Worm (Caenorhabditis elegans) whole organism, midembryonic: ENCODE results near the gene Y43F8C.23.
"Not testable (repeated sequence)": the region's sequence is repeated elsewhere in the genome, so short reads cannot be mapped to it uniquely, and the experiment has no call there.

Experiments
- T22C8.4 ChIP-seq: fragments of 200-800 bp; sonication (Bioruptor generic); IDR thresholded peaks from 2 replicates; pipeline ENCODE4 v1.3.6; 2022; ENCODE audit warnings: missing genetic modification characterization, missing compliant biosample characterization
- cog-1 ChIP-seq: sonication (generic microtip); optimal IDR thresholded peaks from 2 replicates; lab custom pipeline; 2016; ENCODE audit warnings: missing genetic modification characterization, missing compliant biosample characterization
- flt-1 ChIP-seq: fragments of 200-800 bp; sonication (Bioruptor generic); IDR thresholded peaks from 2 replicates; pipeline ENCODE4 v1.3.6; 2022; ENCODE audit warnings: missing genetic modification characterization, missing compliant biosample characterization
- klf-2 ChIP-seq: fragments of 200-800 bp; sonication (Bioruptor generic); conservative IDR thresholded peaks from 2 replicates; pipeline ENCODE4 v1.3.6; 2022; ENCODE audit warnings: missing genetic modification reagents, missing genetic modification characterization, missing compliant biosample characterization
- med-1 ChIP-seq: sonication (generic microtip); optimal IDR thresholded peaks from 2 replicates; lab custom pipeline; 2017; ENCODE audit warnings: missing genetic modification characterization, mild to moderate bottlenecking, missing compliant biosample characterization, antibody characterized with exemption, missing genetic modification reagents; ENCODE audit not compliant: insufficient read depth
- ref-1 ChIP-seq: fragments of 200-800 bp; sonication (Bioruptor generic); conservative IDR thresholded peaks from 2 replicates; pipeline ENCODE4 v1.3.6; 2022; ENCODE audit warnings: missing genetic modification reagents, missing genetic modification characterization, missing compliant biosample characterization
- tab-1 ChIP-seq: fragments of 200-800 bp; sonication (Bioruptor generic); IDR thresholded peaks from 2 replicates; pipeline ENCODE4 v1.3.6; 2022; ENCODE audit warnings: missing genetic modification characterization, missing compliant biosample characterization
- ztf-23 ChIP-seq: fragments of 200-800 bp; sonication (Bioruptor generic); IDR thresholded peaks from 2 replicates; pipeline ENCODE4 v1.3.6; 2022; ENCODE audit warnings: missing genetic modification reagents, missing genetic modification characterization, missing compliant biosample characterization
- ztf-29 ChIP-seq: fragments of 200-800 bp; sonication (Bioruptor generic); IDR thresholded peaks from 2 replicates; pipeline ENCODE4 v1.3.6; 2022; ENCODE audit warnings: missing genetic modification reagents, missing genetic modification characterization, missing compliant biosample characterization

Gene Y43F8C.23

DNA sequence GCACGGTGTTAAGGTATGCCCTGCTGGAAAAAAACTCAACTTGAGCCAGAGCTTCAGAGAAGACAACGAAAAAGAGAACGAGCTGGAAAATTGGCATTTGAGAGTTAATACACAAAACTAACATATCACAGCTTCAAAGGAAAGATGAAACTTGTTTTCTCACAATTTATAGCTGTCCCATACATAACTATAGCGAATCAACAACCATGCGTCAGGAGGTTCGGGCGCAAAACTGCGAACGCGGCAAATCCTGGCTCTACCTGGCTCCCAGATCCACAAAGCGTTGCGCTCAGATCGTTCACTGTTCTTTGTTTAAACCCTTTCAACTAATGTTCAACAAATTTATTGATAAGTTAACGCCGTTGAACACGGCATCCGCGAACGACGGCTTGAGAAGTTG lies at the start of gene Y43F8C.23:
Gene Y43F8C.23, minus strand, starts transcription at position 101 of the 400 bp plus-strand sequence.
- not testable (repeated sequence) for TF ChIP-seq flt-1; T22C8.4; tab-1 (GFP tag; lab: Robert Waterston, UW)

ce11 chrV:19760751-19761150 lies 49.2 kb upstream of the Y43F8C.23 start, which contains the start of gene M162.5:
M162.5 (plus strand) TSS chrV:19761051.
- TF ChIP-seq tab-1 (GFP tag; lab: Robert Waterston, UW) (no peak), klf-2 (no peak), ztf-29 (GFP tag; lab: Robert Waterston, UW) (no peak), cog-1 (no peak), ztf-23 (GFP tag; lab: Robert Waterston, UW) (no peak)

ce11 chrV:19759282-19759681 lies 47.7 kb upstream of the Y43F8C.23 start:
- TF ChIP-seq ztf-29 (GFP tag; lab: Robert Waterston, UW) (no peak), tab-1 (GFP tag; lab: Robert Waterston, UW) (no peak), ref-1 (GFP tag; lab: Robert Waterston, UW) (no peak), klf-2 (no peak), med-1 (GFP tag; lab: Kevin White, UChicago) (no peak), flt-1 (no peak), ztf-23 (GFP tag; lab: Robert Waterston, UW) (no peak), T22C8.4 (no peak), cog-1 (no peak)

- TF ChIP-seq ztf-29 (GFP tag; lab: Robert Waterston, UW), result no peak
- TF ChIP-seq med-1 (GFP tag; lab: Kevin White, UChicago), result no peak
- TF ChIP-seq flt-1, result no peak
- no peak for TF ChIP-seq cog-1
These were observed 44.7 kb upstream of the Y43F8C.23 start, which contains the start of gene W04E12.9 for ce11 chrV:19756253-19756652. W04E12.9 (plus strand) TSS chrV:19756553.

DNA sequence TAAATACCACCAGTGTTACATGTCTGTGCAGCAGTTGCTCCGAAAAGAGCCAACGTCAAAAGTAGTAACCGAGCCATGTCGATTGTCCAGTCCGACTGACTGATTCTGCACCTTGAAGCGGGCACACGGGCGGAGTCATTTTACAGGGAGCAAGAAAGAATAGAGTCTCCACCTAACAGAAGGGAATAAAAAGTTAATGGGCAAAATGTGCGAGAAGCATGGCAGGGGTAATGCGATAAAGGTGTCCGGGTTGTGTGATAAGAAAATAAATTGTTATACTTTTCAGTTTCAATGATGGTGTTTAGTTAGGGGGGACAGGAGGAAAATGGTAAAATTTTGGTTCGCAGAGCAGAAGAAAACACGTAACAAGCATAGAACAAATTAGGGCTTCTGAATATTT lies 43.7 kb upstream of the Y43F8C.23 start, which contains the start of gene clec-50:
Gene clec-50, minus strand, starts transcription at position 109 of the 400 bp plus-strand sequence.
- no peak for TF ChIP-seq cog-1
- TF ChIP-seq tab-1 (GFP tag; lab: Robert Waterston, UW), result no peak
- TF ChIP-seq ref-1 (GFP tag; lab: Robert Waterston, UW), result no peak
- TF ChIP-seq flt-1, result no peak
- no peak for TF ChIP-seq med-1 (GFP tag; lab: Kevin White, UChicago)
- no peak for TF ChIP-seq klf-2
- no peak for TF ChIP-seq ztf-23 (GFP tag; lab: Robert Waterston, UW)
- no peak for TF ChIP-seq ztf-29 (GFP tag; lab: Robert Waterston, UW)
- no peak for TF ChIP-seq T22C8.4

DNA sequence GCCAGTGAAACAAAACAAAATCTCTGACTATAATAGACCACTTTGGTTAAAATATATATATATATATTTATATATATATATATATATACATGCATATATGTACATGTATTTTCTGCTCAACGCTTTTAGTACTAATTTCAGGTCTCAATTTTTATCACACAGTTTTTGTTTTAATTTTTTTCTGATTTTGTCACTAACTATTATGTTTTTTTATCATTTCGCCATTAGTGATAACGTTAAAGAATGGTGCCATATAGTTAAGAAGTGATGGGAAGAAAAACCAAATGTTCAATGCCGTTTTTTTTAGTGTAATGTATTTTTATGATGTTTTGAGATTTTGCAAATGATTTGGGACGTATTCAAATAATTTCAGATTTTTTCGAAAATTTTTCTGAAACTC lies 42.8 kb upstream of the Y43F8C.23 start:
- no peak for TF ChIP-seq cog-1
- TF ChIP-seq klf-2, result no peak
- no peak for TF ChIP-seq med-1 (GFP tag; lab: Kevin White, UChicago)
- no peak for TF ChIP-seq flt-1
- no peak for TF ChIP-seq ztf-29 (GFP tag; lab: Robert Waterston, UW)
- TF ChIP-seq ref-1 (GFP tag; lab: Robert Waterston, UW), result no peak
- no peak for TF ChIP-seq tab-1 (GFP tag; lab: Robert Waterston, UW)
- TF ChIP-seq T22C8.4, result no peak
- no peak for TF ChIP-seq ztf-23 (GFP tag; lab: Robert Waterston, UW)

DNA sequence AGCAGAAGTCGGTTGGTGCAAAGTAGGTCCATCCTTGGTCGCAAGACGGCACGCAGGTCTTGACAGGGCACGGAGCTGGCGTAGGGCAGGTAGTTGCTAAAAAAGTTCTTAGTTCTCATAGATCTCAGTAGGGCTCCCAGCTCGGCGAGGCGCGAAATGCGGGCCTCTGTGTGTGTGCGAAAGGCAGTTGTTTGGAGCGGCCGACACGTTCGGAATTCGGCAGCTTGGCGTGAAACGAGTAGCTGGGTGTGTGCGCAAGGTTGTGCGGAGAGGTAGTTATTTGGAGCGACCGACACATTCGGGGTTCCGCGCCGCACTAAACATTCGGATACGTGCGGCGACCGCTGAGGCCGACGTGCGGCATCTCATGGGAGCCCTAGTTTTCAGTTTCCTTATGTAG lies 41.3 kb upstream of the Y43F8C.23 start:
- TF ChIP-seq ztf-23 (GFP tag; lab: Robert Waterston, UW), result no peak
- TF ChIP-seq ztf-29 (GFP tag; lab: Robert Waterston, UW), result no peak
- TF ChIP-seq flt-1, result no peak
- TF ChIP-seq tab-1 (GFP tag; lab: Robert Waterston, UW), result no peak

- TF ChIP-seq ztf-29 (GFP tag; lab: Robert Waterston, UW), result no peak
- no peak for TF ChIP-seq klf-2
- no peak for TF ChIP-seq ref-1 (GFP tag; lab: Robert Waterston, UW)
- no peak for TF ChIP-seq cog-1
- TF ChIP-seq tab-1 (GFP tag; lab: Robert Waterston, UW), result no peak
- TF ChIP-seq med-1 (GFP tag; lab: Kevin White, UChicago), result no peak
- no peak for TF ChIP-seq T22C8.4
- no peak for TF ChIP-seq flt-1
- no peak for TF ChIP-seq ztf-23 (GFP tag; lab: Robert Waterston, UW)
These were observed 39.6 kb upstream of the Y43F8C.23 start, which contains the start of gene clec-49 for ce11 chrV:19751124-19751523. clec-49 (minus strand) TSS chrV:19751226.

- no peak for TF ChIP-seq ztf-29 (GFP tag; lab: Robert Waterston, UW)
- TF ChIP-seq ref-1 (GFP tag; lab: Robert Waterston, UW), result no peak
- no peak for TF ChIP-seq klf-2
- TF ChIP-seq med-1 (GFP tag; lab: Kevin White, UChicago), result no peak
- TF ChIP-seq flt-1, result no peak
- no peak for TF ChIP-seq ztf-23 (GFP tag; lab: Robert Waterston, UW)
- no peak for TF ChIP-seq cog-1
- no peak for TF ChIP-seq tab-1 (GFP tag; lab: Robert Waterston, UW)
- no peak for TF ChIP-seq T22C8.4
These were observed 35.6 kb upstream of the Y43F8C.23 start for ce11 chrV:19747144-19747543.

DNA sequence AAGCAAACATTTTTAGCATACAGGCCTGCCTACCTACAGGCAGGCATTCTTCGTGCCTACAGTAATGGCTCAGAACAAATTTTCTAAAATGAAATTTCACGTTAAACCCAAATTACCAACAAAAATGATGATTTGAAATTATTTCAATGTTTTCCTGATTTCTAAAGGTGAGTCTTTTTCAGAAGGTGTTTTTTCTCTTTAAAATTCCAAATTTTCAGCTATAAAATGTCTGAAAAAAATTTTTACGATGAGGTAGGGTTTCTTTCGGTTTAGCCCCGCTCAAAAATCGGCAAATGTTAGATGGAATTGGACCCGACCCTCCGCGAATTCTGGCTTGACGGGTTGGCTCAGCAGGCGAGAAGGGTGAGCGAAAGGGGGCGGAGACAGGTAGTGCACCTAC lies 34.3 kb upstream of the Y43F8C.23 start, which contains the start of gene W04E12.5:
Gene W04E12.5, plus strand, starts transcription at position 301 of the 400 bp plus-strand sequence.
- TF ChIP-seq flt-1 (no peak), ref-1 (GFP tag; lab: Robert Waterston, UW) (no peak), tab-1 (GFP tag; lab: Robert Waterston, UW) (no peak), T22C8.4 (no peak), klf-2 (no peak), ztf-29 (GFP tag; lab: Robert Waterston, UW) (no peak), ztf-23 (GFP tag; lab: Robert Waterston, UW) (no peak), med-1 (GFP tag; lab: Kevin White, UChicago) (no peak), cog-1 (no peak)

ce11 chrV:19744210-19744609 lies 32.7 kb upstream of the Y43F8C.23 start:
- TF ChIP-seq ztf-23 (GFP tag; lab: Robert Waterston, UW), result no peak
- peak; percentile 59; the same call in 1 of the 2 replicates for TF ChIP-seq T22C8.4
